Fruit fly (Drosophila melanogaster): ENCODE results near the gene S.

Gene S

DNA sequence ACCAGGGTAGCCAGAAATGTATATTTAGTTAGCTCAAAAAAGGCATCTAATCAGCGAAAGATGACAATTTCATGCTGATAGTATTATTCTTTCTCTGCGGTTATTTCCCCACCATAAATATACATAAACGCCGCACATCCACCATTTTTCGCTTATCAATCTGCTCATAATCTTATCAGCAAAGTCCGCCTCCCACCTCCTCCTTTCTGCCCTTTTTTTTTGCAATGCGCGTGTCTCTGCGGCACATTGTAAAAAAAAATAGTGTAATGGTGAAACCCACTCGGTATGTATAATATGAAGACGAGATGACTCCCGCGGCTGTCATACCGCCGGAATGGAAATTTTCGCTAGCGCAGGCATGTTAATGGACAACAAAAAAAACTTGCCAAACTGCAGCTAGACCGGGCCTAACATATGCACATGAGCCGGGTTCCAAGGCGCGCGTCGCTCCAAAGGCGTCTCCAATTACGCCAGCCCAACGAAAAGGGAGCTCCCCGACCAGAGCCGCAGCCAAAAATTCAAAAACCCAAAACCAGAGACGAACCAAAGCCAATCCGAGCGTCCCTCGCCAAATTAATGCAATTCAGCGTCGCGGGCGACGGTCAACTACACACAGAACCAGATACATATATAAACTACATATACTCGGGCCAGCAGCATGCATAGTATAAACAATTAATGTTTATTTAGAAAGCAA is 42.7 kb upstream of the S start (continued):
- TF ChIP-seq CG8359 (GFP tag; optimal IDR thresholded peaks at IDR 0.05; ENCODE audit: borderline replicate concordance) (no peak), CG15601 (tag; optimal IDR thresholded peaks at IDR 0.05) (no peak), GATAe (GFP tag; conservative IDR thresholded peaks at IDR 0.05) (peak; percentile 95), h (optimal IDR thresholded peaks at IDR 0.05) (no peak)

DNA sequence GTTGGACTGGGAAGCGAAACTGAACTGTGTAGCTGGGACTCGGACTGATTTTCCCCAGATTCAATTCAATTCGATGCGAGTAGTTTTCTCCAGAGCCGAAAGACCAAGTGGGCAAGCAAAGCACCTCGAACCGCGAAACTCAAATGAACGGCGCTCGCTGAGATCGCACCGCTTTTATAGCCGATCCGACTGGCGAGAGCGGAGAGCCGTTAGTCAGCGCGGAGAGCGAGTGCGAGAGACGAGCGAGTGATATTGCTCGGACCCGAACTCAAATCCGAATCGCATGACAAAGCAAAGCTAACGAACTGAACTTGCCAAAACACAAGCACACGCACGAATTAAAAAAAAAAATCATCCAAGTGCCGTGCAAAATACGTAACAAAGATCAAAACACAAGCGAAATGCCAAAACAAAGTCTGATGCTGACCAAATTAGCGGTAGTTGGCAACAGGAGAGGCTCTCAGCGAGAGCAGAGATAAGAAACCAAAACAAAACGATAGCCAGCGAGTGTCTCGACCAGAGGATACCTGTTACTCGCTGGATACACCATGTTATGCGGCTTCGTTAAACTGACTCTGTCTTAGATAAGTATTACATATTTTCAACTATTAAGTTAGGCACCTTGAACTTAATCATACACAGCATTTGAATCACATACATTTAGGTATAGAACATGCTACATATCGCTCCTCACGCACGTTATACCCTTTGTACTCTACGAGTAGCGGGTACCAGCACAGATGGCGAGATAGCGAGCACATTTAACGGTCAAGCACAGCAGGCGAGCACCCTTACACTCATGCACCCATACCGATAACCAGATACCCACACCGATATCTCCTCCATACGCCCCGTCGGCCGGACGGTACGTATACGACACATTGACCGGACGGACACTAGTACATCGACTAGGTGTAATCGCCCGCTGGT is 41.5 kb upstream of the S start:
- peak; percentile 68 for TF ChIP-seq HmgZ (tag; optimal IDR thresholded peaks at IDR 0.05)
- TF ChIP-seq BtbVII (GFP tag; optimal IDR thresholded peaks at IDR 0.05): peak; percentile 77
- no peak for TF ChIP-seq dimm (GFP tag; IDR thresholded peaks at IDR 0.05)
- TF ChIP-seq bigmax (GFP tag; optimal IDR thresholded peaks at IDR 0.05): no peak
- TF ChIP-seq Dek (tag; optimal IDR thresholded peaks at IDR 0.05): peak; percentile 50
- peak; percentile 55 for TF ChIP-seq NfI (GFP tag; optimal IDR thresholded peaks at IDR 0.05)
- no peak for TF ChIP-seq CG15696 (tag; optimal IDR thresholded peaks at IDR 0.05)
- TF ChIP-seq CG15073 (GFP tag; optimal IDR thresholded peaks at IDR 0.05): no peak
- peak; percentile 85 for TF ChIP-seq lilli (GFP tag; optimal IDR thresholded peaks at IDR 0.05)
- no peak for TF ChIP-seq CG33557 (GFP tag; optimal IDR thresholded peaks at IDR 0.05)
- no peak for TF ChIP-seq YL-1 (GFP tag; optimal IDR thresholded peaks at IDR 0.05)
- peak; percentile 9 for TF ChIP-seq CG7987 (GFP tag; optimal IDR thresholded peaks at IDR 0.05)
- TF ChIP-seq CG3847 (GFP tag; IDR thresholded peaks at IDR 0.05): peak; percentile 78
- no peak for TF ChIP-seq CG7271 (tag; optimal IDR thresholded peaks at IDR 0.05)
- TF ChIP-seq CG12391 (tag; optimal IDR thresholded peaks at IDR 0.05): peak; percentile 74
- TF ChIP-seq nerfin-1 (tag; optimal IDR thresholded peaks at IDR 0.05): no peak
- TF ChIP-seq CG8089 (GFP tag; optimal IDR thresholded peaks at IDR 0.05): peak; percentile 40
- peak; percentile 80 for TF ChIP-seq CG2678 (tag; optimal IDR thresholded peaks at IDR 0.05)
- TF ChIP-seq psq (GFP tag; optimal IDR thresholded peaks at IDR 0.05): peak; percentile 7
- TF ChIP-seq CG4328 (GFP tag; optimal IDR thresholded peaks at IDR 0.05): no peak
- TF ChIP-seq CG9876 (GFP tag; optimal IDR thresholded peaks at IDR 0.05): peak; percentile 58
- peak; percentile 65 for TF ChIP-seq fu2 (GFP tag; optimal IDR thresholded peaks at IDR 0.05)
- TF ChIP-seq Bteb2 (GFP tag; optimal IDR thresholded peaks at IDR 0.05): peak; percentile 76
- TF ChIP-seq zen (tag; optimal IDR thresholded peaks at IDR 0.05): peak; percentile 55
- 0 out of 2 replicates have a peak, but pooled peaks have one; percentile 36 for TF ChIP-seq toy (GFP tag; IDR thresholded peaks at IDR 0.05)
- peak; percentile 72 for TF ChIP-seq CG13775 (GFP tag; optimal IDR thresholded peaks at IDR 0.05)
- peak; percentile 99 for TF ChIP-seq D19B (GFP tag; optimal IDR thresholded peaks at IDR 0.05)
- 0 out of 2 replicates have a peak, but pooled peaks have one; percentile 29 for TF ChIP-seq CG5953 (GFP tag; IDR thresholded peaks at IDR 0.05)
- TF ChIP-seq mirr (GFP tag; optimal IDR thresholded peaks at IDR 0.05): peak; percentile 47
- TF ChIP-seq rib (GFP tag; IDR thresholded peaks at IDR 0.05): peak; percentile 96; the same call in 1 of the 2 replicates
- no peak for TF ChIP-seq sc (optimal IDR thresholded peaks at IDR 0.05)
- TF ChIP-seq sc (GFP tag; optimal IDR thresholded peaks at IDR 0.05): peak; percentile 47
- no peak for TF ChIP-seq CG8478 (optimal IDR thresholded peaks at IDR 0.05)
- TF ChIP-seq tio (GFP tag; optimal IDR thresholded peaks at IDR 0.05): peak; percentile 51
- peak; percentile 42; the same call in 1 of the 2 replicates for TF ChIP-seq tna (GFP tag; IDR thresholded peaks at IDR 0.05; ENCODE audit: partially characterized antibody)
- peak; percentile 24 for TF ChIP-seq cato (GFP tag; optimal IDR thresholded peaks at IDR 0.05; ENCODE audit: borderline replicate concordance)
- TF ChIP-seq Antp (GFP tag; optimal IDR thresholded peaks at IDR 0.05): peak; percentile 21
- TF ChIP-seq gcm2 (GFP tag; optimal IDR thresholded peaks at IDR 0.05): peak; percentile 55
- no peak for TF ChIP-seq sna (GFP tag; IDR thresholded peaks at IDR 0.05; ENCODE audit: partially characterized antibody)
- TF ChIP-seq CG1603 (tag; optimal IDR thresholded peaks at IDR 0.05): peak; percentile 83
- TF ChIP-seq Gug (GFP tag; IDR thresholded peaks at IDR 0.05): peak; percentile 63; the same call in 2 of the 4 replicates
- peak; percentile 70 for TF ChIP-seq caup (GFP tag; optimal IDR thresholded peaks at IDR 0.05; ENCODE audit: severe bottlenecking)
